Worm (Caenorhabditis elegans): ENCODE measurements around the gene gasr-8.

gasr-8 gene

DNA sequence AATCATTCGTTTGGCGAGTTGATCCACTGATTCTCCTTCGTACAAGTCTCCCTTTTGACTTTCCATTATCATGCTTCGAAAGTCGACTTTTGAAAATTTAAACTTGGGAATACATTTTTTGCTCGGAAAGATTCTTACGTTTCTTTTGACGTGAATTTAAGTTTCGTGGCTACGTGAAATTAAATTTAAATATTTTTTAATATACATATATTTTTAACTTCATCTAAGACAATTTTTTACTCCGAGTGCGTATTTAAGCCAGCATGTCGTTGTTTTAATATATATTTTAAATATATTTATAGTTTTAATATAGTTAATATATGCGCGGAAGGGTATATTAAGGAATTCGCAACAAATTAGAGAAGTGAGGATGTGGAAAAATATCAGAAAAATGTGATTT lies 26.7 kb downstream of the gasr-8 start, which contains the start of gene R08A2.2 (continued):
- no peak for TF ChIP-seq dox-1 (GFP tag; IDR thresholded peaks at IDR 0.05)

DNA sequence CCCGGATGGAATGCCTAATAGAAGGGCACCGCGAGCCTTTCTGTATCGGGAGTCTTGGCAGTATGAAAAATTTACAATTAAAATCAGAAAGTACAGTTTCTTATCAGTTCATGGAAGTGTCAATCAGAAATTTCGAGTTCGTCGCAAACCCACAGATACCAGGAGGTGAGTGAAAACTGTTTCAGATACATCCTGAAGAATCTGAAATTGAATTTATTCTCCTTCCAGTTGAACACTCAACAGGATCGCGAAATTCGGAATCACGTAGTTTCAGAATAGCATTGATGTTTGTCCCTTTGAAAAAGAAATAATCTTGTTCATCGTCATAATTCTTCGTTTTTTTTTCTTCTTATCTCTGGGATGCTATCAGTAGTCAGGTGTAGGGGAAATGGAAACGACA lies 27.2 kb downstream of the gasr-8 start, which contains the start of gene fbxa-147:
fbxa-147 (plus strand) TSS at position 386 of the 400 bp plus-strand sequence.
- no peak for TF ChIP-seq dpff-1 (tag; optimal IDR thresholded peaks at IDR 0.05)
- peak; percentile 63 for TF ChIP-seq nhr-80 (tag; optimal IDR thresholded peaks at IDR 0.05)
- no peak for TF ChIP-seq ama-1 (optimal IDR thresholded peaks at IDR 0.05)
- TF ChIP-seq ama-1 (GFP tag; optimal IDR thresholded peaks at IDR 0.05), result no peak
- no peak for TF ChIP-seq tbp1 (GFP tag; optimal IDR thresholded peaks at IDR 0.05)

DNA sequence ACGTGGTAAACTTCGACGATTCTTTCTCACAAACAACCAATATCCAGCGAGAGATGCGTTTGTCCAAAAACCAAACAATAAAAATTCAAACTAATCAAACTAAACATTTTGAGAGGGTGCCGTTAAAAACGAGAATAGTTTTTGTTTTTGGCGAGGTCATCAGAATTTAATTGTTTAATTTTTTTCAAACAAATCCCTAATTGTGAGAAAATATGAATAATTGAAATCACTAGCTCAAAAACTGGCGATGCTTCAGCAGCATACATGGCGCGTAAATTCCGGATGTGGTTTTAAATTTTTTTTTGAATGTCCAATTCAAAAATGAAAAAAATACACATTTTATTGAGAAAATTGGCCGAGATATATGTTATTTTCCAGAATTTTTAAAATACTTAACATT lies 30.6 kb downstream of the gasr-8 start, which contains the start of gene R08A2.1:
R08A2.1 (minus strand) TSS at position 101 of the 400 bp plus-strand sequence.
- no peak for TF ChIP-seq tbp1 (GFP tag; optimal IDR thresholded peaks at IDR 0.05)
- TF ChIP-seq C17E4.6 (GFP tag; IDR thresholded peaks at IDR 0.05), result no peak
- no peak for TF ChIP-seq Y53F4B.3 (GFP tag; IDR thresholded peaks at IDR 0.05)
- no peak for TF ChIP-seq F57A8.1 (GFP tag; optimal IDR thresholded peaks at IDR 0.05)
- TF ChIP-seq F23B12.7 (tag; optimal IDR thresholded peaks at IDR 0.05; ENCODE audit: insufficient read depth), result no peak
- no peak for TF ChIP-seq ztf-28 (GFP tag; IDR thresholded peaks at IDR 0.05)

DNA sequence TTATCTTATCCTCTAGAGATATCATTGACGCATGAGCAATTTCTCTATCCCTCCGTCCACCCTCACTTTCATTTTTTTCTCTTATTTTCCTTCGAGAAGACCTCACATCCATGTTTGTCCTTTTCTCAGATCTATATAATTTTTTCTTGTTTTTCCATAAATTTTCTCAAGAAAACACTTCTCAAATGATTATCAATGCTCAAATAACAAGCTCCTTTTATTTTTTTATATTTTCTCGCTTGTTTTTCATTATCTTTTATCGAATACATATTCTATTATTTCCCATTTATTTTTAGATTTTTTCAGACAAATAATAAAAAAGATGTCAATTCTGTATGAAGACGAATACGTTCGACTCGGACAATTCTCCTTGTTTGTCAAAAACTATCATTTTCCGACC lies 34.1 kb downstream of the gasr-8 start, which contains the start of gene R08A2.7:
R08A2.7 (plus strand) TSS at position 301 of the 400 bp plus-strand sequence.
- no peak for TF ChIP-seq ama-1 (optimal IDR thresholded peaks at IDR 0.05)
- TF ChIP-seq ama-1 (GFP tag; optimal IDR thresholded peaks at IDR 0.05), result no peak
- TF ChIP-seq madf-8 (GFP tag; conservative IDR thresholded peaks at IDR 0.05), result no peak
- no peak for TF ChIP-seq akir-1 (GFP tag; optimal IDR thresholded peaks at IDR 0.05)
- TF ChIP-seq T26A5.8 (tag; optimal IDR thresholded peaks at IDR 0.05), result no peak
- no peak for TF ChIP-seq sea-2 (GFP tag; IDR thresholded peaks at IDR 0.05)
- TF ChIP-seq madf-3 (GFP tag; IDR thresholded peaks at IDR 0.05), result no peak
- no peak for TF ChIP-seq F57C9.4 (tag; optimal IDR thresholded peaks at IDR 0.05)
- no peak for TF ChIP-seq tlf-1 (GFP tag; optimal IDR thresholded peaks at IDR 0.05)
- TF ChIP-seq hlh-26 (GFP tag; conservative IDR thresholded peaks at IDR 0.05), result no peak
- TF ChIP-seq snpc-1.1 (tag; optimal IDR thresholded peaks at IDR 0.05; ENCODE audit: insufficient read depth), result no peak
- TF ChIP-seq let-607 (tag; optimal IDR thresholded peaks at IDR 0.05), result no peak
- no peak for TF ChIP-seq ets-4 (GFP tag; optimal IDR thresholded peaks at IDR 0.05)
- no peak for TF ChIP-seq hrde-1 (tag; optimal IDR thresholded peaks at IDR 0.05; ENCODE audit: borderline replicate concordance)
- no peak for TF ChIP-seq lir-1 (GFP tag; conservative IDR thresholded peaks at IDR 0.05)
- no peak for TF ChIP-seq F57A8.1 (GFP tag; optimal IDR thresholded peaks at IDR 0.05)
- no peak for TF ChIP-seq cebp-1 (GFP tag; IDR thresholded peaks at IDR 0.05)
- no peak for TF ChIP-seq cebp-1 (tag; optimal IDR thresholded peaks at IDR 0.05)
- no peak for TF ChIP-seq madf-6 (GFP tag; IDR thresholded peaks at IDR 0.05)
- TF ChIP-seq tbx-9 (tag; optimal IDR thresholded peaks at IDR 0.05; ENCODE audit: borderline replicate concordance), result no peak

DNA sequence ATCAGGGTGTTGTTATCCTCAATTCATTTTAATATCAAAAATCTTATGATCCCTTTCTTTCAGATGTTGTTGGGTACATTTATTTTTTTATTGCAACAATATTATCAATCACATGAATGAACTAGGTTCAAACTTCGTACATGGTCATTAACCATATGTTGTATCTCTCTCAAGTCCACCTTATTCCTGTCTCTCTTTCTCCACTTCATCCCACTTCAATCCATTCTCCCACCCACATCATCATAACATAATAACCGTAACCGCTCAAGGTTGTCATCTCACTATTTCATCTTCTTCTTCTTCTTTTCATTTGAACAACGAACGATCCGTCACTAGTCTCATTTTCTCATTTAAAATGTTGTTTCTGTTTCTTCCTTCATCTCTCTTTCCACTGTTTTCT lies 36.5 kb downstream of the gasr-8 start:
- TF ChIP-seq somi-1 (GFP tag; optimal IDR thresholded peaks at IDR 0.05) (peak; percentile 76), T26A5.8 (tag; optimal IDR thresholded peaks at IDR 0.05) (no peak)

DNA sequence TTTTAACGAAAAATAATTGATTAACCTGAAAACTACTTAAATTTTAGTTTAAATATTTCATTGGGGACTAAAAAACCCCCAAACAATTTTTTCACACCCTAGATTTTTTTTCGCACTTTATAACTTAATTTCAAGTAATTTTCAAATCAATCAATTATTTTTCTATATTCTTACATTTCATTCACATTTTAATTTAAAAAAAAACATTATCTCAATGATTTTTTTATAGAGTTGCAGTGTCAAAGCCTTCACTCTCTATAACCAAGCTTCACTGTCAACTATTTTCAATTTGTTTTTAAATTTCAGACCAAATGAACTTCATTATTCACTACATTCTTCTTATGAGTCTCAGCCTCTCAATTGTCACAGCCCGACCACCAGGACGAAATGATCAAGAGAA lies 37.7 kb downstream of the gasr-8 start, which contains the start of gene Y50E8A.1:
Y50E8A.1 (plus strand) TSS at position 301 of the 400 bp plus-strand sequence.
- TF ChIP-seq hmg-20 (GFP tag; IDR thresholded peaks at IDR 0.05) (no peak), hlh-26 (GFP tag; conservative IDR thresholded peaks at IDR 0.05) (no peak), pbrm-1 (GFP tag; IDR thresholded peaks at IDR 0.05) (no peak), xnd-1 (tag; optimal IDR thresholded peaks at IDR 0.05) (no peak), nfyb-1 (GFP tag; IDR thresholded peaks at IDR 0.05) (no peak), lin-40 (tag; optimal IDR thresholded peaks at IDR 0.05) (no peak), nhr-27 (tag; optimal IDR thresholded peaks at IDR 0.05) (no peak), tlf-1 (GFP tag; optimal IDR thresholded peaks at IDR 0.05) (no peak), somi-1 (GFP tag; optimal IDR thresholded peaks at IDR 0.05) (no peak), efl-1 (GFP tag; optimal IDR thresholded peaks at IDR 0.05) (no peak), C17E4.6 (GFP tag; IDR thresholded peaks at IDR 0.05) (no peak)
